Fruit fly (Drosophila melanogaster) whole organism, prepupa: ENCODE measurements around the gene amn.

Source experiments
- Blimp-1 ChIP-seq: fragments of 200-800 bp; sonication (Bioruptor generic); optimal IDR thresholded peaks from 3 replicates; lab custom pipeline; 2017; ENCODE audit warnings: missing biosample characterization, missing genetic modification characterization, mild to moderate bottlenecking, moderate library complexity, missing genetic modification reagents
- CG10631 ChIP-seq: fragments of 200-800 bp; sonication (Bioruptor generic); optimal IDR thresholded peaks from 2 replicates; lab custom pipeline; 2016; ENCODE audit warnings: missing biosample characterization, missing genetic modification characterization
- CG11294 ChIP-seq: fragments of 200-800 bp; sonication (Bioruptor generic); IDR thresholded peaks from 2 replicates; pipeline ENCODE4 v1.3.6; 2022; ENCODE audit warnings: missing biosample characterization, missing genetic modification characterization
- CG11902 ChIP-seq: fragments of 200-800 bp; sonication (Bioruptor generic); optimal IDR thresholded peaks from 3 replicates; lab custom pipeline; 2016; ENCODE audit warnings: missing biosample characterization, missing genetic modification characterization
- CG15336 ChIP-seq: fragments of 200-800 bp; sonication (Bioruptor generic); IDR thresholded peaks from 2 replicates; pipeline ENCODE4 v1.3.6; 2022; ENCODE audit warnings: missing biosample characterization, missing genetic modification characterization
- CG1621 ChIP-seq: fragments of 200-800 bp; sonication (Bioruptor generic); optimal IDR thresholded peaks from 3 replicates; lab custom pipeline; 2018; ENCODE audit warnings: missing biosample characterization, mild to moderate bottlenecking, missing genetic modification characterization
- CG31627 ChIP-seq: fragments of 200-800 bp; sonication (Bioruptor generic); optimal IDR thresholded peaks from 3 replicates; lab custom pipeline; 2016; ENCODE audit warnings: missing biosample characterization, missing genetic modification characterization
- CG32006 ChIP-seq: fragments of 200-800 bp; sonication (Bioruptor generic); optimal IDR thresholded peaks from 3 replicates; lab custom pipeline; 2017; ENCODE audit warnings: missing biosample characterization, mild to moderate bottlenecking, missing genetic modification characterization
- CG34406 ChIP-seq: fragments of 200-800 bp; sonication (Bioruptor generic); optimal IDR thresholded peaks from 3 replicates; lab custom pipeline; 2016; ENCODE audit warnings: missing biosample characterization, missing genetic modification characterization
- CG4318 ChIP-seq: fragments of 200-800 bp; sonication (Bioruptor generic); optimal IDR thresholded peaks from 3 replicates; lab custom pipeline; 2017; ENCODE audit warnings: missing biosample characterization, mild to moderate bottlenecking, missing genetic modification characterization
- CG6163 ChIP-seq: fragments of 200-800 bp; sonication (Bioruptor generic); IDR thresholded peaks from 3 replicates; pipeline ENCODE4 v1.3.6; 2022; ENCODE audit warnings: missing biosample characterization, missing genetic modification characterization
- CG6854 ChIP-seq: fragments of 200-800 bp; sonication (Bioruptor generic); optimal IDR thresholded peaks from 2 replicates; lab custom pipeline; 2017; ENCODE audit warnings: missing biosample characterization, mild to moderate bottlenecking, missing genetic modification characterization
- CG7368 ChIP-seq: fragments of 200-800 bp; sonication (Bioruptor generic); optimal IDR thresholded peaks from 3 replicates; lab custom pipeline; 2016; ENCODE audit warnings: missing biosample characterization, missing genetic modification characterization
- CG8119 ChIP-seq: fragments of 200-800 bp; sonication (Bioruptor generic); IDR thresholded peaks from 3 replicates; pipeline ENCODE4 v1.3.6; 2022; ENCODE audit warnings: missing biosample characterization, missing genetic modification characterization
- CG8319 ChIP-seq: fragments of 200-800 bp; sonication (Bioruptor generic); optimal IDR thresholded peaks from 3 replicates; lab custom pipeline; 2016; ENCODE audit warnings: missing biosample characterization, missing genetic modification characterization
- CG8632 ChIP-seq: fragments of 200-800 bp; sonication (Bioruptor generic); optimal IDR thresholded peaks from 3 replicates; lab custom pipeline; 2016; ENCODE audit warnings: missing biosample characterization, missing genetic modification characterization
- Eip75B ChIP-seq: fragments of 200-800 bp; sonication (Bioruptor generic); optimal IDR thresholded peaks from 3 replicates; lab custom pipeline; 2016; ENCODE audit warnings: missing biosample characterization, missing genetic modification characterization
- Eip78C ChIP-seq: fragments of 200-800 bp; sonication (Bioruptor generic); peaks from one replicate; lab custom pipeline; 2016; ENCODE audit warnings: missing biosample characterization, missing genetic modification characterization
- Eip93F ChIP-seq: fragments of 200-800 bp; sonication (Bioruptor generic); optimal IDR thresholded peaks from 2 replicates; lab custom pipeline; 2016; ENCODE audit warnings: missing biosample characterization, mild to moderate bottlenecking, missing genetic modification characterization
- Ets21C ChIP-seq: fragments of 200-800 bp; sonication (Bioruptor generic); optimal IDR thresholded peaks from 3 replicates; lab custom pipeline; 2016; ENCODE audit warnings: missing biosample characterization, missing genetic modification characterization
- Ets96B ChIP-seq: fragments of 200-800 bp; optimal IDR thresholded peaks from 2 replicates; lab custom pipeline; 2019; ENCODE audit warnings: missing biosample characterization, mild to moderate bottlenecking, missing genetic modification characterization, moderate library complexity
- Gug ChIP-seq: fragments of 200-800 bp; sonication (Bioruptor generic); IDR thresholded peaks from 2 replicates; pipeline ENCODE4 v1.3.6; 2022; ENCODE audit warnings: missing biosample characterization, missing genetic modification characterization
- Hr38 ChIP-seq: sonication (Bioruptor generic); optimal IDR thresholded peaks from 2 replicates; lab custom pipeline; 2016; ENCODE audit warnings: missing biosample characterization, missing genetic modification characterization
- Hr4 ChIP-seq: fragments of 200-800 bp; sonication (Bioruptor generic); optimal IDR thresholded peaks from 3 replicates; lab custom pipeline; 2016; ENCODE audit warnings: missing biosample characterization, missing genetic modification characterization
- OdsH ChIP-seq: fragments of 200-800 bp; sonication (Bioruptor generic); optimal IDR thresholded peaks from 3 replicates; lab custom pipeline; 2016; ENCODE audit warnings: missing biosample characterization, missing genetic modification characterization
- Sox14 ChIP-seq: fragments of 200-800 bp; sonication (Bioruptor generic); optimal IDR thresholded peaks from 3 replicates; lab custom pipeline; 2016; ENCODE audit warnings: missing biosample characterization, missing genetic modification characterization
- achi ChIP-seq: fragments of 200-800 bp; sonication (Bioruptor generic); optimal IDR thresholded peaks from 3 replicates; lab custom pipeline; 2016; ENCODE audit warnings: missing biosample characterization, missing genetic modification characterization
- acj6 ChIP-seq: fragments of 200-800 bp; sonication (Bioruptor generic); optimal IDR thresholded peaks from 3 replicates; lab custom pipeline; 2016; ENCODE audit warnings: missing biosample characterization, missing genetic modification characterization
- cyc ChIP-seq: fragments of 200-800 bp; sonication (Bioruptor generic); optimal IDR thresholded peaks from 3 replicates; lab custom pipeline; 2016; ENCODE audit warnings: missing biosample characterization, missing genetic modification characterization
- dac ChIP-seq: fragments of 200-800 bp; sonication (Bioruptor generic); optimal IDR thresholded peaks from 2 replicates; lab custom pipeline; 2017; ENCODE audit warnings: missing biosample characterization, mild to moderate bottlenecking, missing genetic modification characterization
- dsx ChIP-seq: fragments of 200-800 bp; optimal IDR thresholded peaks from 3 replicates; lab custom pipeline; 2019; ENCODE audit warnings: missing biosample characterization, mild to moderate bottlenecking, missing genetic modification characterization, moderate library complexity; ENCODE audit not compliant: poor library complexity, severe bottlenecking
- eg ChIP-seq: fragments of 200-800 bp; sonication (Bioruptor generic); IDR thresholded peaks from 3 replicates; pipeline ENCODE4 v1.3.6; 2022; ENCODE audit warnings: missing biosample characterization, missing genetic modification characterization
- esn ChIP-seq: fragments of 200-800 bp; sonication (Bioruptor generic); optimal IDR thresholded peaks from 2 replicates; lab custom pipeline; 2016; ENCODE audit warnings: missing biosample characterization, mild to moderate bottlenecking, missing genetic modification characterization, moderate library complexity
- fd85E ChIP-seq: fragments of 200-800 bp; sonication (Bioruptor generic); optimal IDR thresholded peaks from 3 replicates; lab custom pipeline; 2016; ENCODE audit warnings: missing biosample characterization, missing genetic modification characterization
- fkh ChIP-seq: fragments of 200-800 bp; sonication (Bioruptor generic); optimal IDR thresholded peaks from 3 replicates; lab custom pipeline; 2017; ENCODE audit warnings: missing biosample characterization, mild to moderate bottlenecking, missing genetic modification characterization, moderate library complexity
- lz ChIP-seq: fragments of 200-800 bp; sonication (Bioruptor generic); optimal IDR thresholded peaks from 3 replicates; lab custom pipeline; 2016; ENCODE audit warnings: missing biosample characterization, missing genetic modification characterization
- net ChIP-seq: fragments of 200-800 bp; sonication (Bioruptor generic); optimal IDR thresholded peaks from 3 replicates; lab custom pipeline; 2016; ENCODE audit warnings: missing biosample characterization, missing genetic modification characterization
- pdm3 ChIP-seq: fragments of 200-800 bp; sonication (Bioruptor generic); optimal IDR thresholded peaks from 3 replicates; lab custom pipeline; 2016; ENCODE audit warnings: missing biosample characterization, missing genetic modification characterization
- salr ChIP-seq, 2 experiments: fragments of 200-800 bp; sonication (Bioruptor generic); optimal IDR thresholded peaks; 3 replicates each; lab custom pipeline; 2016 to 2018; ENCODE audit warnings: missing biosample characterization in 2 of 2, missing genetic modification characterization in 2 of 2, mild to moderate bottlenecking in 1 of 2
- spab ChIP-seq: fragments of 200-800 bp; sonication (Bioruptor generic); optimal IDR thresholded peaks from 2 replicates; lab custom pipeline; 2017; ENCODE audit warnings: missing biosample characterization, mild to moderate bottlenecking, missing genetic modification characterization, missing genetic modification reagents
- svp ChIP-seq: fragments of 200-800 bp; sonication (Bioruptor generic); peaks from one replicate; lab custom pipeline; 2016; ENCODE audit warnings: missing biosample characterization, missing genetic modification characterization
- topi ChIP-seq: fragments of 200-800 bp; sonication (Bioruptor generic); optimal IDR thresholded peaks from 3 replicates; lab custom pipeline; 2016; ENCODE audit warnings: missing biosample characterization, missing genetic modification characterization
- vri ChIP-seq: fragments of 200-800 bp; sonication (Bioruptor generic); optimal IDR thresholded peaks from 3 replicates; lab custom pipeline; 2016; ENCODE audit warnings: missing biosample characterization, mild to moderate bottlenecking, missing genetic modification characterization

amn gene

DNA sequence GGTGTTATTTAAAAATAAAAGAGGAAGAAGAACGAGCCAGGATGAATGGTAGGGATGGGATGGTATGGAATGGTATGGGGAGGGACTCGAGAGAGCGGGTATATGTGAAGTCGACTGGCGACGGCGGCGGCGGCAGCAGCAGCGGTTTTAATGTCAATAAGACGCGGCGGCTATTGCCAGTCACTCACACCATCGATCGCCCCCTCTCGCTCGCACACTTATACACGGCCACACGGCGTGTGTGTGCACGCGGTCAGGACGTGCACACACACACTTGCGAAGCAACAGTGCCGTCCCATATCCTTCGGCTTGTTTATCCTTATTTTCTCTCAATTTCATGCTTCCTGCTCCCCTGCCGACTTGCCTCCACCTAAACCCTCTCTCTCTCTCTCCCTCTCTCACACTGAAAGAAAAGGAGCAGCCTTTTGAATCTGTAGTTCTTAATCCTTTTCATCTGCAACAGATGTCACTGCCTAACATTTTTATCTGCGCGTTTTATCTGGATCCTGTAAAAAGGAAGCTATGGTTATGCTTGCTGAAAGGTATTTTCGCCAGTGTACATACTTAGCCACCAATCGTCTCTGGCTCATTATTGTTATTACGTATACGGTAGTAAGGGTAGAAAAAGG, 618 bp downstream of the amn start (continued):
- TF ChIP-seq vri (GFP tag; lab: Kevin White, UChicago) (peak; percentile 58), CG10631 (GFP tag; lab: Kevin White, UChicago) (peak; percentile 76), CG6854 (GFP tag; lab: Kevin White, UChicago) (peak; percentile 1), cyc (GFP tag; lab: Kevin White, UChicago) (peak; percentile 85), net (GFP tag; lab: Kevin White, UChicago) (peak; percentile 65), Eip75B (GFP tag; lab: Kevin White, UChicago) (peak; percentile 78), CG11294 (GFP tag; lab: Robert Waterston, UW) (peak; percentile 14; the same call in 1 of the 2 replicates), Ets21C (GFP tag; lab: Kevin White, UChicago) (peak; percentile 70), CG11902 (GFP tag; lab: Kevin White, UChicago) (peak; percentile 57), fd85E (GFP tag; lab: Kevin White, UChicago) (no peak), dac (GFP tag; lab: Kevin White, UChicago) (peak; percentile 32), dsx (GFP tag; lab: Kevin White, UChicago) (peak; percentile 63), salr (GFP tag; optimal IDR thresholded peaks at IDR 0.05; lab: Kevin White, UChicago) (peak in 1 of 2 experiments; percentile 76), CG34406 (GFP tag; lab: Kevin White, UChicago) (peak; percentile 63), OdsH (GFP tag; lab: Kevin White, UChicago) (peak; percentile 71), achi (GFP tag; lab: Kevin White, UChicago) (peak; percentile 67), spab (GFP tag; lab: Kevin White, UChicago) (peak; percentile 50), CG8632 (GFP tag; lab: Kevin White, UChicago) (peak; percentile 76), CG15336 (GFP tag; lab: Robert Waterston, UW) (peak; percentile 37; the same call in 1 of the 2 replicates), Hr4 (GFP tag; lab: Kevin White, UChicago) (peak; percentile 66), CG32006 (GFP tag; lab: Kevin White, UChicago) (peak; percentile 66), Eip78C (GFP tag; lab: Kevin White, UChicago) (peak; percentile 90), Hr38 (GFP tag; lab: Kevin White, UChicago) (no peak), lz (GFP tag; lab: Kevin White, UChicago) (peak; percentile 81), Blimp-1 (no peak), CG1621 (tag; lab: Kevin White, UChicago) (peak; percentile 72), Ets96B (tag; lab: Kevin White, UChicago) (peak; percentile 67)

DNA sequence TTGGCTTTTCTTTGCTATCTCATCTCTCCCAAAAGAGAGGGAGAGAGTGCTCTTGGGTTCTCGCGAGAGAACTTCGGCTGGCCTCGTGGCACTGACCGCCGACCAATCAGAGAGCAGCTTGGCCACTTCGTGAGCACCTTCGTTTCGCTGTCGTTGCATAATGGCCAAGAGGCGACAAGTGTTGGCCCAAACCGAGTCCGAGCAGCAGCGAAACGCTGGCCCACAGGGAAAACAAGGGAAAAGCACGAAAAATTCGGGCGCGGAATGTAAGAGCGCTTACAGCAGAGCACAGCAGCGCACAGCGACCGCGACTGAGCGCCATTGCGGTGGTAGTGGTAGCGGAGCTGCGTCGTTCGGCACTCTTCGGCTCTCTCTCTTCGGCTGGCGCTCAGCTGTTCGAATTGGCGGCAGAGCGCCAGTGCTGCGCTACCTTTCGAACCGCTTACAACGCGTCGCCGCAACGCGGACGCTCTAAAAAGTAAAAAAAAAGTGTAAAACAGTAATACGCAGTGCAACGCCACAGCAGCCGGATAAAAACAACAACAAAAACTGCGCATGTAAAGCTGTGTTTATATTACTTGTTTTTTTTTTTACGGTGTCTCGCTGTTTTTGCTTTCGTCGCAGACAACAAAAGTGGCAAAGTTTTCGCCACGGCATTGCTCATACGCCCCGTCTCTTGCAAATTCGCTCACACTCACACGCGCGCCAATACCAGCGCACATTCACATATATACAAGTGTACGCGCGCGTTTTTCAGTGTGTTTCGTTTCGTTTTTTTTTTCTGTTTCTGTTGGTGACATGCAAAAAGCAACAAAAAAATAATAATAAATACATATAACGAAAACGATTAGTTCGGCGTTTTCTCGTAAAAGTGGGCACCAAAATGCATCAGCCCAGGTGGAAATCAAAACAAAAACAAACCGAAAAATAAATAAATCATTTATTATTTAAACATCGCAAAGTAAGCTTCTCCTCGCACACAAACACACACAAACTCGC, 2.6 kb downstream of the amn start:
- peak; percentile 77 for TF ChIP-seq Eip78C (GFP tag; lab: Kevin White, UChicago)
- TF ChIP-seq Ets21C (GFP tag; lab: Kevin White, UChicago): no peak
- peak; percentile 60 for TF ChIP-seq Eip75B (GFP tag; lab: Kevin White, UChicago)
- peak; percentile 56 for TF ChIP-seq Sox14
- peak; percentile 40 for TF ChIP-seq Eip93F (GFP tag; lab: Kevin White, UChicago)
- peak; percentile 2 for TF ChIP-seq cyc (GFP tag; lab: Kevin White, UChicago)
- peak; percentile 71 for TF ChIP-seq net (GFP tag; lab: Kevin White, UChicago)
- peak; percentile 60 for TF ChIP-seq CG1621 (tag; lab: Kevin White, UChicago)
- TF ChIP-seq Gug (GFP tag; lab: Robert Waterston, UW): 0 out of 2 replicates have a peak, but pooled peaks have one; percentile 33
- peak; percentile 69 for TF ChIP-seq CG15336 (GFP tag; lab: Robert Waterston, UW)
- TF ChIP-seq CG11902 (GFP tag; lab: Kevin White, UChicago): no peak
- TF ChIP-seq OdsH (GFP tag; lab: Kevin White, UChicago): peak; percentile 17
- peak; percentile 42 for TF ChIP-seq pdm3 (GFP tag; lab: Kevin White, UChicago)
- TF ChIP-seq CG32006 (GFP tag; lab: Kevin White, UChicago): peak; percentile 67
- peak; percentile 18 for TF ChIP-seq fkh (GFP tag; lab: Kevin White, UChicago)
- peak; percentile 43 for TF ChIP-seq topi (GFP tag; lab: Kevin White, UChicago)
- TF ChIP-seq CG8119 (GFP tag; lab: Robert Waterston, UW): peak; percentile 69
- peak; percentile 73 for TF ChIP-seq svp (GFP tag; lab: Kevin White, UChicago)
- peak; percentile 39 for TF ChIP-seq Blimp-1
- no peak for TF ChIP-seq CG7368 (GFP tag; lab: Kevin White, UChicago)
- TF ChIP-seq CG11294 (GFP tag; lab: Robert Waterston, UW): no peak
- TF ChIP-seq dsx (GFP tag; lab: Kevin White, UChicago): no peak
- peak; percentile 51 for TF ChIP-seq spab (GFP tag; lab: Kevin White, UChicago)
- no peak for TF ChIP-seq CG4318 (GFP tag; lab: Kevin White, UChicago)
- TF ChIP-seq eg: peak; percentile 82
- TF ChIP-seq esn (GFP tag; lab: Kevin White, UChicago): peak; percentile 39
- peak; percentile 20 for TF ChIP-seq CG8632 (GFP tag; lab: Kevin White, UChicago)
- TF ChIP-seq CG31627 (GFP tag; lab: Kevin White, UChicago): no peak
- no peak for TF ChIP-seq CG8319 (GFP tag; lab: Kevin White, UChicago)
- no peak for TF ChIP-seq acj6 (GFP tag; lab: Kevin White, UChicago)
- TF ChIP-seq salr (GFP tag; optimal IDR thresholded peaks at IDR 0.05; lab: Kevin White, UChicago): peak; percentile 13 to 64
- peak; percentile 83 for TF ChIP-seq CG6163
